Fruit fly (Drosophila melanogaster): ENCODE data around the gene Eip74EF.

DNA sequence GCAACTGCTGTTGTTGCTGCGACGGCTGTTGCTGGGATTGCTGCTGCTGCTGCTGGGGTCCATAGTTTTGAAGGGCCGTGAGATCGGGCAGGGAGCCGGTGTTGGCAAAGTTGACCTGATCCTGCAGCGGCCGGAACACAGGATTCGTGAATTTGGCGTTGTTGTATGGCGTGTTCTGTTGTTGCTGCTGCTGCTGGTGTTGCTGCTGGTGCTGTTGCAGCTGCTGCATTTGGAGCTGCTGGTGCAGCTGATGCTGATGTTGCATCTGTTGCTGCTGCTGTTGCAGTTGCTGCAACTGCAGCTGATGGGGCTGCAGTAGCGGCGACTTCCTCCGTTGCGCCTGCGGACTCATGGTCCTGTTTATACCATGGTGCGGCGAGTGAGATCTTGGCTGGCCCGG, 44.5 kb upstream of the Eip74EF start:
- no peak for TF ChIP-seq CTCF (optimal IDR thresholded peaks at IDR 0.05)
- TF ChIP-seq CG8478 (optimal IDR thresholded peaks at IDR 0.05): no peak

All from S2 (cell line).